Fruit fly (Drosophila melanogaster): ENCODE results near the gene CG14402.

DNA sequence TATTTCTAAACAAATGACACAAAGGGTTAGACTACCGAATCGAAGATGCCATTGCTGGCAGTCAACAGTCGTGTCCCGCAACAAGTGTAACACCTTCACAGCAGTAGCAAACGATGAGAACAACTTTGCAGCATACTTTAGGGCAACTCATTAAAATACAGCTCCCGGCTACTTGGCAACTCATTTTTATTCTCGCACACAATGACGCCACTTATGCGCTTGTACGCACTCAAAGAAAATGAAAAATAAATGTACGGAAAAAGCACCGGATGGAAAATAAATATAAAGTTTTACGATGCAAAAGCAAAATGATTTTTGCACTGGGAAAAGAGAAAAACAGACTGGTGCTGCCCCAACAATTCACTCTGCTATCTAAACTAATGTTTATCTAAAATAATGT is 42.1 kb downstream of the CG14402 start:
- TF ChIP-seq ttk (optimal IDR thresholded peaks at IDR 0.05) (no peak), h (optimal IDR thresholded peaks at IDR 0.05) (no peak)
